Fruit fly (Drosophila melanogaster) whole organism, embryonic: ENCODE data around the gene CG15262.
A peak's percentile ranks its signal among the peaks of the same experiment; 100 is the strongest.

Experiments used
- Adf1 ChIP-seq: fragments of 200-800 bp; sonication (Bioruptor generic); IDR thresholded peaks from 2 replicates; pipeline ENCODE4 v1.3.6; 2022; ENCODE audit warnings: missing biosample characterization, missing genetic modification characterization
- Aef1 ChIP-seq: fragments of 200-800 bp; sonication (Bioruptor generic); IDR thresholded peaks from 3 replicates; pipeline ENCODE4 v1.3.6; 2022; ENCODE audit warnings: missing biosample characterization, missing genetic modification characterization
- CG10366 ChIP-seq: fragments of 200-800 bp; sonication (Bioruptor generic); IDR thresholded peaks from 2 replicates; pipeline ENCODE4 v1.3.6; 2022; ENCODE audit warnings: missing biosample characterization, missing genetic modification characterization
- CG11247 ChIP-seq: fragments of 200-800 bp; sonication (Bioruptor generic); IDR thresholded peaks from 2 replicates; pipeline ENCODE4 v1.3.6; 2022; ENCODE audit warnings: missing biosample characterization, missing genetic modification characterization
- CG11696 ChIP-seq: fragments of 200-800 bp; sonication (Bioruptor generic); IDR thresholded peaks from 2 replicates; pipeline ENCODE4 v1.3.6; 2022; ENCODE audit warnings: missing biosample characterization, missing genetic modification characterization
- CG13296 ChIP-seq: fragments of 200-800 bp; sonication (Bioruptor generic); optimal IDR thresholded peaks from 3 replicates; lab custom pipeline; 2018; ENCODE audit warnings: missing biosample characterization, mild to moderate bottlenecking, missing genetic modification characterization
- CG13624 ChIP-seq: fragments of 200-800 bp; sonication (Bioruptor generic); optimal IDR thresholded peaks from 2 replicates; lab custom pipeline; 2016; ENCODE audit warnings: missing biosample characterization, missing genetic modification characterization
- CG14014 ChIP-seq: fragments of 200-800 bp; sonication (Bioruptor generic); IDR thresholded peaks from 2 replicates; pipeline ENCODE4 v1.3.6; 2022; ENCODE audit warnings: missing biosample characterization, missing genetic modification characterization
- CG17829 ChIP-seq: fragments of 200-800 bp; optimal IDR thresholded peaks from 2 replicates; lab custom pipeline; 2019; ENCODE audit warnings: missing biosample characterization, mild to moderate bottlenecking, missing genetic modification characterization, moderate library complexity
- CG18262 ChIP-seq: fragments of 200-800 bp; optimal IDR thresholded peaks from 3 replicates; lab custom pipeline; 2019; ENCODE audit warnings: missing biosample characterization, mild to moderate bottlenecking, missing genetic modification characterization, moderate library complexity
- CG18476 ChIP-seq: fragments of 200-800 bp; sonication (Bioruptor generic); optimal IDR thresholded peaks from 2 replicates; lab custom pipeline; 2016; ENCODE audit warnings: missing biosample characterization, mild to moderate bottlenecking, missing genetic modification characterization
- CG2120 ChIP-seq: fragments of 200-800 bp; sonication (Bioruptor generic); optimal IDR thresholded peaks from 3 replicates; lab custom pipeline; 2016; ENCODE audit warnings: missing biosample characterization, missing genetic modification characterization
- CG2678 ChIP-seq: fragments of 200-800 bp; sonication (Bioruptor generic); optimal IDR thresholded peaks from 3 replicates; lab custom pipeline; 2019; ENCODE audit warnings: missing biosample characterization, mild to moderate bottlenecking, missing genetic modification characterization, moderate library complexity
- CG31365 ChIP-seq: fragments of 200-800 bp; sonication (Bioruptor generic); optimal IDR thresholded peaks from 2 replicates; lab custom pipeline; 2018; ENCODE audit warnings: missing biosample characterization, mild to moderate bottlenecking, missing genetic modification characterization
- CG32532 ChIP-seq: fragments of 200-800 bp; sonication (Bioruptor generic); IDR thresholded peaks from 2 replicates; pipeline ENCODE4 v1.3.6; 2022; ENCODE audit warnings: missing biosample characterization, missing genetic modification characterization
- CG5953 ChIP-seq: fragments of 200-800 bp; sonication (Bioruptor generic); IDR thresholded peaks from 2 replicates; pipeline ENCODE4 v1.3.6; 2022; ENCODE audit warnings: missing biosample characterization, missing genetic modification characterization
- CG6175 ChIP-seq: fragments of 200-800 bp; sonication (Bioruptor generic); IDR thresholded peaks from 3 replicates; pipeline ENCODE4 v1.3.6; 2022; ENCODE audit warnings: missing biosample characterization, missing genetic modification characterization
- CG6813 ChIP-seq: fragments of 200-800 bp; sonication (Bioruptor generic); optimal IDR thresholded peaks from 2 replicates; lab custom pipeline; 2017; ENCODE audit warnings: missing biosample characterization, missing genetic modification characterization, mild to moderate bottlenecking, moderate library complexity, missing genetic modification reagents
- CG7556 ChIP-seq: fragments of 200-800 bp; sonication (Bioruptor generic); optimal IDR thresholded peaks from 2 replicates; lab custom pipeline; 2017; ENCODE audit warnings: missing biosample characterization, mild to moderate bottlenecking, missing genetic modification characterization
- CG8924 ChIP-seq: fragments of 200-800 bp; optimal IDR thresholded peaks from 3 replicates; lab custom pipeline; 2019; ENCODE audit warnings: missing biosample characterization, mild to moderate bottlenecking, missing genetic modification characterization, moderate library complexity
- CHES-1-like ChIP-seq: fragments of 200-800 bp; sonication (Bioruptor generic); optimal IDR thresholded peaks from 2 replicates; lab custom pipeline; 2016; ENCODE audit warnings: missing biosample characterization, missing genetic modification characterization
- CrebB ChIP-seq: fragments of 200-800 bp; sonication (Bioruptor generic); optimal IDR thresholded peaks from 3 replicates; lab custom pipeline; 2018; ENCODE audit warnings: missing biosample characterization, mild to moderate bottlenecking, missing genetic modification characterization
- Dip2 ChIP-seq: fragments of 200-800 bp; sonication (Bioruptor generic); IDR thresholded peaks from 2 replicates; pipeline ENCODE4 v1.3.6; 2022; ENCODE audit warnings: missing biosample characterization, missing genetic modification characterization
- Dll ChIP-seq: fragments of 200-800 bp; sonication (Bioruptor generic); IDR thresholded peaks from 4 replicates; pipeline ENCODE4 v1.3.6; 2022; ENCODE audit warnings: missing biosample characterization, missing genetic modification characterization; ENCODE audit not compliant: partially characterized antibody
- Eip74EF ChIP-seq, 2 experiments: fragments of 200-800 bp in 1 of 2; fragments of >200 bp in 1 of 2; sonication (Bioruptor generic) in 1 of 2; optimal IDR thresholded peaks; 2 replicates each; lab custom pipeline; 2017 to 2019; ENCODE audit warnings: missing biosample characterization in 2 of 2, missing genetic modification characterization in 2 of 2, mild to moderate bottlenecking in 1 of 2, moderate library complexity in 1 of 2
- Ets65A ChIP-seq: fragments of 200-800 bp; sonication (Bioruptor generic); peaks from one replicate; lab custom pipeline; 2016; ENCODE audit warnings: missing biosample characterization, missing genetic modification characterization
- Fer3 ChIP-seq: fragments of 200-800 bp; sonication (Bioruptor generic); optimal IDR thresholded peaks from 2 replicates; lab custom pipeline; 2018; ENCODE audit warnings: missing biosample characterization, mild to moderate bottlenecking, missing genetic modification characterization, moderate library complexity
- Kr ChIP-seq: fragments of 200-800 bp; sonication (Bioruptor generic); optimal IDR thresholded peaks from 2 replicates; lab custom pipeline; 2017; ENCODE audit warnings: missing biosample characterization, mild to moderate bottlenecking, missing genetic modification characterization
- Med ChIP-seq: fragments of 200-800 bp; sonication (Bioruptor generic); peaks from one replicate; lab custom pipeline; 2016; ENCODE audit warnings: missing biosample characterization, missing genetic modification characterization, mild to moderate bottlenecking, inconsistent platforms, moderate library complexity
- Optix ChIP-seq: fragments of 200-800 bp; sonication (Bioruptor generic); IDR thresholded peaks from 3 replicates; pipeline ENCODE4 v1.3.6; 2022; ENCODE audit warnings: missing biosample characterization, missing genetic modification characterization
- Scr ChIP-seq: fragments of 200-800 bp; sonication (Bioruptor generic); IDR thresholded peaks from 2 replicates; pipeline ENCODE4 v1.3.6; 2022; ENCODE audit warnings: missing biosample characterization, missing genetic modification characterization; ENCODE audit not compliant: partially characterized antibody
- Sin3A ChIP-seq: fragments of >200 bp; optimal IDR thresholded peaks from 2 replicates; lab custom pipeline; 2018
- Stat92E ChIP-seq, 3 experiments: fragments of >200 bp in 2 of 3; fragments of 200-800 bp in 1 of 3; sonication (Bioruptor generic) in 1 of 3; optimal IDR thresholded peaks; 2 replicates each; lab custom pipeline; 2017 to 2019; ENCODE audit warnings: missing biosample characterization in 3 of 3, missing genetic modification characterization in 3 of 3, mild to moderate bottlenecking in 1 of 3, moderate library complexity in 1 of 3
- YL-1 ChIP-seq: fragments of 200-800 bp; sonication (Bioruptor generic); optimal IDR thresholded peaks from 3 replicates; lab custom pipeline; 2017; ENCODE audit warnings: missing biosample characterization, mild to moderate bottlenecking, missing genetic modification characterization
- cg ChIP-seq: fragments of 200-800 bp; sonication (Bioruptor generic); optimal IDR thresholded peaks from 3 replicates; lab custom pipeline; 2019; ENCODE audit warnings: missing biosample characterization, mild to moderate bottlenecking, missing genetic modification characterization, moderate library complexity
- crol ChIP-seq: fragments of 200-800 bp; sonication (Bioruptor generic); IDR thresholded peaks from 2 replicates; pipeline ENCODE4 v1.3.6; 2022; ENCODE audit warnings: missing biosample characterization, missing genetic modification characterization
- grn ChIP-seq: fragments of 200-800 bp; sonication (Bioruptor generic); optimal IDR thresholded peaks from 3 replicates; lab custom pipeline; 2017; ENCODE audit warnings: missing biosample characterization, missing genetic modification characterization
- gro ChIP-seq: fragments of 200-800 bp; sonication (Bioruptor generic); optimal IDR thresholded peaks from 2 replicates; lab custom pipeline; 2016; ENCODE audit warnings: missing biosample characterization, missing genetic modification characterization
- ham ChIP-seq: fragments of 200-800 bp; sonication (Bioruptor generic); IDR thresholded peaks from 2 replicates; pipeline ENCODE4 v1.3.6; 2022; ENCODE audit warnings: missing biosample characterization, missing genetic modification characterization
- hb ChIP-seq: fragments of 200-800 bp; sonication (Bioruptor generic); IDR thresholded peaks from 3 replicates; pipeline ENCODE4 v1.3.6; 2022; ENCODE audit warnings: missing biosample characterization, missing genetic modification characterization; ENCODE audit not compliant: partially characterized antibody
- hkb ChIP-seq, 2 experiments: fragments of 200-800 bp in 1 of 2; fragments of >200 bp in 1 of 2; sonication (Bioruptor generic) in 1 of 2; IDR thresholded peaks in 1 of 2; optimal IDR thresholded peaks in 1 of 2; 2 replicates each; pipeline versions ENCODE4 v1.3.6 to Lab custom; 2017 to 2022; ENCODE audit warnings: missing biosample characterization in 1 of 2, missing genetic modification characterization in 1 of 2
- mirr ChIP-seq: fragments of 200-800 bp; sonication (Bioruptor generic); optimal IDR thresholded peaks from 3 replicates; lab custom pipeline; 2018; ENCODE audit warnings: missing biosample characterization, mild to moderate bottlenecking, missing genetic modification characterization
- nau ChIP-seq: fragments of 200-800 bp; sonication (Bioruptor generic); optimal IDR thresholded peaks from 3 replicates; lab custom pipeline; 2017; ENCODE audit warnings: missing biosample characterization, mild to moderate bottlenecking, missing genetic modification characterization, missing genetic modification reagents
- odd ChIP-seq: fragments of 200-800 bp; sonication (Bioruptor generic); optimal IDR thresholded peaks from 2 replicates; lab custom pipeline; 2017; ENCODE audit warnings: missing biosample characterization, mild to moderate bottlenecking, missing genetic modification characterization
- sd ChIP-seq: fragments of 200-800 bp; sonication (Bioruptor generic); optimal IDR thresholded peaks from 3 replicates; lab custom pipeline; 2018; ENCODE audit warnings: missing biosample characterization, mild to moderate bottlenecking, missing genetic modification characterization, moderate library complexity
- shn ChIP-seq: fragments of 200-800 bp; sonication (Bioruptor generic); optimal IDR thresholded peaks from 3 replicates; lab custom pipeline; 2016; ENCODE audit warnings: missing biosample characterization, missing genetic modification characterization
- sna ChIP-seq: fragments of 200-800 bp; sonication (Bioruptor generic); IDR thresholded peaks from 2 replicates; pipeline ENCODE4 v1.3.6; 2022; ENCODE audit warnings: missing biosample characterization, missing genetic modification characterization; ENCODE audit not compliant: partially characterized antibody
- tap ChIP-seq: fragments of 200-800 bp; optimal IDR thresholded peaks from 3 replicates; lab custom pipeline; 2019; ENCODE audit warnings: missing biosample characterization, mild to moderate bottlenecking, missing genetic modification characterization, moderate library complexity
- unpg ChIP-seq: fragments of 200-800 bp; sonication (Bioruptor generic); optimal IDR thresholded peaks from 3 replicates; lab custom pipeline; 2018; ENCODE audit warnings: missing biosample characterization, mild to moderate bottlenecking, missing genetic modification characterization, moderate library complexity

The CG15262 gene

DNA sequence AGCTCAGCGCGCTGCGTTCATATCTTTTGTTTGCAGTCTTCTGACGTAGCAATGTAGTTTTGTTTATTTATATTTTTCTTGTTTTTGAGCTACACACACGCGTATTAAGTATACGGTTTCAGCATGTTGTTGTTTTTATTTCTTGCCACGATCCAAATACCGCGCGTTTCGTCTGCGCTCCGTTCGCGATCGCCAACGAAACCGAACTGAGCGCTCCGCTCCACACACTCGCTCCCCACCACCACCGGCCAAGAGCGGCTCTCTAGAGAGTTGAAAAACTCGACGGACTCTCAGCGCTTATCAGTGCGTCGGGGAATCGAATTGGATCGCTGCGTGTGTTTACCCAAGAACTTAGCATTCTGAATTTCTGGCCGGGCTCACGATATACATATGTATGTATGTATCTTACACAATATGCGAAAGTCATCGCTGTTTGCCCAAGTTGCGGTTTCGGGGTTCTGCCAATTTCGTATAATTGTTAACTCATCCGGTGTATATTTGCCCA, 33.1 kb upstream of the CG15262 start, which contains the start of gene yuri (continued):
- TF ChIP-seq hb (GFP tag; lab: Robert Waterston, UW), result no peak
- TF ChIP-seq Med (GFP tag; lab: Kevin White, UChicago), result peak; percentile 89
- TF ChIP-seq CG6813 (GFP tag; lab: Kevin White, UChicago), result peak; percentile 59
- TF ChIP-seq CG10366 (GFP tag; lab: Robert Waterston, UW), result no peak
- peak; percentile 27; the same call in 1 of the 3 replicates for TF ChIP-seq CG6175 (GFP tag; lab: Robert Waterston, UW)
- peak; percentile 71 for TF ChIP-seq mirr
- TF ChIP-seq CG13296 (GFP tag; lab: Kevin White, UChicago), result peak; percentile 63
- TF ChIP-seq CG7556 (GFP tag; lab: Kevin White, UChicago), result no peak
- peak; percentile 21 for TF ChIP-seq CG13624 (GFP tag; lab: Kevin White, UChicago)
- peak; percentile 70 for TF ChIP-seq Ets65A (GFP tag; lab: Kevin White, UChicago)
- TF ChIP-seq odd (GFP tag; lab: Kevin White, UChicago), result peak; percentile 48
- TF ChIP-seq sna (GFP tag; lab: Robert Waterston, UW), result peak; percentile 53; the same call in 1 of the 2 replicates
- TF ChIP-seq ham, result no peak
- TF ChIP-seq Kr (GFP tag; lab: Kevin White, UChicago), result no peak
- TF ChIP-seq tap (tag; lab: Kevin White, UChicago), result no peak
- peak; percentile 70 for TF ChIP-seq sd (tag; lab: Kevin White, UChicago)
- TF ChIP-seq grn (GFP tag; lab: Kevin White, UChicago), result peak; percentile 50
- TF ChIP-seq CG2678 (tag; lab: Kevin White, UChicago), result no peak
- no peak for TF ChIP-seq CG11247
- TF ChIP-seq gro (GFP tag; lab: Kevin White, UChicago), result peak; percentile 64
- TF ChIP-seq CG11696 (GFP tag; lab: Robert Waterston, UW), result 0 out of 2 replicates have a peak, but pooled peaks have one; percentile 38
- TF ChIP-seq Sin3A (lab: Kevin White, UChicago), result no peak
- TF ChIP-seq Scr (GFP tag; lab: Robert Waterston, UW), result peak; percentile 36; the same call in 1 of the 2 replicates
- TF ChIP-seq Adf1 (GFP tag; lab: Robert Waterston, UW), result peak; percentile 63; the same call in 1 of the 2 replicates
- peak; percentile 51; the same call in 1 of the 2 replicates for TF ChIP-seq CG14014
- peak; percentile 76 for TF ChIP-seq CG8924 (tag; lab: Kevin White, UChicago)
- TF ChIP-seq YL-1 (GFP tag; lab: Kevin White, UChicago), result peak; percentile 18
- peak; percentile 4 for TF ChIP-seq CG18262 (tag; lab: Kevin White, UChicago)
- TF ChIP-seq nau, result no peak
- peak; percentile 51 for TF ChIP-seq CG31365 (tag; lab: Kevin White, UChicago)
- no peak for TF ChIP-seq CG18476 (GFP tag; lab: Kevin White, UChicago)
- peak; percentile 73 for TF ChIP-seq CrebB (tag; lab: Kevin White, UChicago)
- peak; percentile 61 for TF ChIP-seq cg (GFP tag; lab: Kevin White, UChicago)
- peak; percentile 37 for TF ChIP-seq CHES-1-like
- TF ChIP-seq CG32532 (GFP tag; lab: Robert Waterston, UW), result peak; percentile 79; the same call in 1 of the 2 replicates
- peak; percentile 76 for TF ChIP-seq crol (GFP tag; lab: Robert Waterston, UW)
- TF ChIP-seq Fer3 (tag; lab: Kevin White, UChicago), result no peak
- TF ChIP-seq Stat92E (GFP tag; optimal IDR thresholded peaks at IDR 0.05; lab: Kevin White, UChicago), result peak in 1 of 3 experiments; percentile 57
- TF ChIP-seq unpg, result peak; percentile 46
- TF ChIP-seq CG5953, result 0 out of 2 replicates have a peak, but pooled peaks have one; percentile 40
- no peak for TF ChIP-seq Optix (GFP tag; lab: Robert Waterston, UW)
- TF ChIP-seq hkb (optimal IDR thresholded peaks at IDR 0.05; lab: Kevin White, UChicago), result no peak
- peak; percentile 67 for TF ChIP-seq hkb (GFP tag; IDR thresholded peaks at IDR 0.05; lab: Robert Waterston, UW)
- TF ChIP-seq Dll (GFP tag; lab: Robert Waterston, UW), result peak; percentile 57; the same call in 2 of the 4 replicates
- peak in 1 of 2 experiments; percentile 43 for TF ChIP-seq Eip74EF (GFP tag; optimal IDR thresholded peaks at IDR 0.05; lab: Kevin White, UChicago)
- peak; percentile 19 for TF ChIP-seq CG2120 (GFP tag; lab: Kevin White, UChicago)
- peak; percentile 53; the same call in 2 of the 3 replicates for TF ChIP-seq Aef1 (GFP tag; lab: Robert Waterston, UW)
- TF ChIP-seq CG17829 (tag; lab: Kevin White, UChicago), result peak; percentile 44
- TF ChIP-seq Dip2 (GFP tag; lab: Robert Waterston, UW), result no peak
- no peak for TF ChIP-seq shn
